Worm (Caenorhabditis elegans): ENCODE data around the gene C01B9.1.

C01B9.1 gene

ce11 chrII:13788813-13789212 lies 17.4 kb downstream of the C01B9.1 start:
- no peak for TF ChIP-seq elt-1 (tag; optimal IDR thresholded peaks at IDR 0.05; ENCODE audit: borderline replicate concordance, insufficient read depth)
- no peak for TF ChIP-seq lin-13 (tag; optimal IDR thresholded peaks at IDR 0.05)

DNA sequence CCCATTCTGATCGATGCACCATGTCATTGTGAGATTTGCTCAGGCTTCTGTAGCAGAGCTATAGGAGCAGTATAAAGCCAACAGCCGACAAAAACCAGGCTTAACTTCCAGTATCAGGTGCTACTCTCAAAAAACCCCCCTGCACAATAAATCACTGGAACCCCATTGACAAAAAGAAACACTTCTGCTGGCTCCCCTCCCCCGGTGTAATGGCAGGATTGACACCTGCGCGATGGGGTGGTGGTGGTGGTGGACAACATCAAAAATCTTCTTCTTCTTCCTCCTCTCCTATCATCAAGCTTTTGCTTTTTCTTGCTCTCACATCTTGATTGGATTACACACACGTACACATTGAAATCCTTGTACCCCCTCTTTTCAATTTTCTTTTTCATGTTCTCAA lies 18.3 kb downstream of the C01B9.1 start:
- TF ChIP-seq hlh-1 (tag; optimal IDR thresholded peaks at IDR 0.05) (peak; percentile 56), ceh-43 (GFP tag; optimal IDR thresholded peaks at IDR 0.05) (no peak)

DNA sequence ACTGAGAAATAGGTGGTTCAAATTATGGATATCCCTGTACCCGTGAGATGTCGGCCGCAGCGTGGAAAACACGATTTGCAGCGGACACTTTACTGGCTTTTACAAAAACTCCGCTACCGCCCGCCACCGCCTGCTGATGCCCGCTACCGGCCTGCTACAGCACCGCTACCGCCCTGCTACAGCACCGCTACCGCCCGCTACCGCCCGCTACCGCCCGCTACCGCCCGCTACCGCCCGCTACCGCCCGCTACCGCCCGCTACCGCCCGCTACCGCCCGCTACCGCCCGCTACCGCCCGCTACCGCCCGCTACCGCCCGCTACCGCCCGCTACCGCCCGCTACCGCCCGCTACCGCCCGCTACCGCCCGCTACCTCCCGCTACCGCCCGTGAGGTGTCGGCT lies 19.3 kb downstream of the C01B9.1 start:
- TF ChIP-seq mls-2 (tag; optimal IDR thresholded peaks at IDR 0.05) (peak; percentile 31), sptf-1 (tag; optimal IDR thresholded peaks at IDR 0.05) (peak; percentile 25)

- TF ChIP-seq nhr-28 (tag; optimal IDR thresholded peaks at IDR 0.05) (no peak), unc-62 (GFP tag; optimal IDR thresholded peaks at IDR 0.05) (no peak)
Measured at ce11 chrII:13791570-13792279, 20.4 kb downstream of the C01B9.1 start, which contains the start of gene ZK131.11. Gene ZK131.11 (plus strand): TSS chrII:13792229.

DNA sequence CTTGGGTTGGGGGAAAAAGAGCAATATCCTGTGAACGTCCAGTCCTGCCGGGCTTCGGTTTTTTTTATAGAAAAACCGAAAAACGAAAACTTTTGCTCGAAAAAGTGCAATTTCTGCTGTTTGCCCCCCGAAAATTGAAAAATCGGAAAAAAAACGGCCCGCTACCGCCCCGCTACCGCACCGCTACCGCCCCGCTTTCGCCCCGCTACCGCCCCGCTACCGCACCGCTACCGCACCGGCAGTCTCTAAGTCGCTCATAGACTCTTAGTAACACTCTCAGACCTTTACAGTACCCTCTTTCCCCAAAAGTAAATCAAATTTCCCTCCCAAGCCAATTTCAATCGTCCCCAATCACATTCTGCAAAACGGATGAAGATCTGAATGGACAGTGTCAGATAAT lies 23.8 kb downstream of the C01B9.1 start:
- TF ChIP-seq mab-5 (tag; optimal IDR thresholded peaks at IDR 0.05): no peak
- no peak for TF ChIP-seq tbx-8 (GFP tag; optimal IDR thresholded peaks at IDR 0.05)
- TF ChIP-seq ceh-83 (GFP tag; optimal IDR thresholded peaks at IDR 0.05): no peak
- TF ChIP-seq unc-120 (tag; optimal IDR thresholded peaks at IDR 0.05; ENCODE audit: poor library complexity, severe bottlenecking): no peak
- no peak for TF ChIP-seq mep-1 (tag; optimal IDR thresholded peaks at IDR 0.05)
- TF ChIP-seq cnd-1 (tag; optimal IDR thresholded peaks at IDR 0.05): no peak
- TF ChIP-seq M03D4.4 (tag; optimal IDR thresholded peaks at IDR 0.05): no peak
- TF ChIP-seq sem-2 (GFP tag; optimal IDR thresholded peaks at IDR 0.05): no peak
- no peak for TF ChIP-seq snpc-4 (tag; optimal IDR thresholded peaks at IDR 0.05)

- peak; percentile 8 for TF ChIP-seq ham-2 (GFP tag; optimal IDR thresholded peaks at IDR 0.05)
- TF ChIP-seq ces-1 (GFP tag; optimal IDR thresholded peaks at IDR 0.05): no peak
- TF ChIP-seq sptf-1 (tag; optimal IDR thresholded peaks at IDR 0.05): peak; percentile 39
Measured at ce11 chrII:13796312-13796711, 24.9 kb downstream of the C01B9.1 start.

DNA sequence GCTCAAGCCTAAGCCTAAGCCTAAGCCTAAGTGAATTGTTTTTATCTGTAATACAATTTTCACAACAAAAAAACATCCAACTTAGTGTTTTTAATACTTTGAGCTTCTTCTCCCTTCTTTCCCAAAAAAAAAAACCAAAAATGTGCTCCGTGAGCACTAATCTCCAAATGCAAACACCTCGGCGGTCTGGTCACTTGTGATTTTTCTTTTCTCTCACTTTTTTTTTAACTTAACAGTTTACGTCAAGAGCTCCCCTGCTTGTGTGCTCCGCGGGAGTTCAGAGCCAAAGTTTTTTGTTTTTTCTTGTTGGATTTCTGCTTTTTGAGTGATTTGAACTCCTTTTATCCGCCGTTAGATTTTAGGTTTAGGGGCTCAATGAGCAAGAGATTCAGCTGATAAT lies 34.9 kb downstream of the C01B9.1 start:
- TF ChIP-seq ztf-11 (tag; optimal IDR thresholded peaks at IDR 0.05): no peak
- no peak for TF ChIP-seq sptf-1 (tag; optimal IDR thresholded peaks at IDR 0.05)
- TF ChIP-seq ceh-83 (GFP tag; optimal IDR thresholded peaks at IDR 0.05): no peak
- TF ChIP-seq M03D4.4 (tag; optimal IDR thresholded peaks at IDR 0.05): no peak
- no peak for TF ChIP-seq nhr-2 (tag; optimal IDR thresholded peaks at IDR 0.05)
- TF ChIP-seq hlh-1 (tag; optimal IDR thresholded peaks at IDR 0.05): no peak
- no peak for TF ChIP-seq zip-8 (tag; optimal IDR thresholded peaks at IDR 0.05)
- no peak for TF ChIP-seq nhr-28 (tag; optimal IDR thresholded peaks at IDR 0.05)
- TF ChIP-seq flh-1 (GFP tag; optimal IDR thresholded peaks at IDR 0.05): no peak

DNA sequence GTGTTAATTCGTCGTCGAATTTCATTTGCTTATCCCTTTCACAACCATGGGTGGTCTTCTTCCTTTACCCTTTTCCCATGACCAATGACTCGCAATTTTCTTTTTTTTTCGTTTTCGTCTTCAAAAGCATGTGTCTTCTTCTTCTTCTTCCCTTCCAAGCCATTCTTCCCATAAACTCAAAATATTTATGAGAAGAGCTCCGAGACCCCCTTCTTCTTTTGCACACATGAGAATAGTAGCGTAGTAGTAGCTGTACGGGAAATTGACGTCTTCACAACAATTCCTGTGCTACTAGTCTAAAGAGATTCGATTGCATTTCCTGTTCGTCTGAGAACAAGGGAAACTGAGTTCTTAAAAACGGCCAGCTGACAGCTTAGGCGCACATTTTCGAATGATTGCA lies 41.0 kb downstream of the C01B9.1 start:
- TF ChIP-seq ceh-39 (tag; optimal IDR thresholded peaks at IDR 0.05) (no peak), mep-1 (tag; optimal IDR thresholded peaks at IDR 0.05) (no peak), ceh-83 (GFP tag; optimal IDR thresholded peaks at IDR 0.05) (no peak), snpc-4 (tag; optimal IDR thresholded peaks at IDR 0.05) (no peak), hlh-1 (tag; optimal IDR thresholded peaks at IDR 0.05) (no peak), sptf-1 (tag; optimal IDR thresholded peaks at IDR 0.05) (no peak), elt-3 (tag; optimal IDR thresholded peaks at IDR 0.05) (no peak), ces-1 (GFP tag; optimal IDR thresholded peaks at IDR 0.05) (peak; percentile 45)
